Worm (Caenorhabditis elegans): ENCODE results near the gene T05A8.3.
A peak's percentile ranks its signal among the peaks of the same experiment; 100 is the strongest.

The T05A8.3 gene

ce11 chrII:2677534-2678168 lies 39.6 kb downstream of the T05A8.3 start, which contains the start of gene F22E5.17 (continued):
- TF ChIP-seq dmd-6 (GFP tag; IDR thresholded peaks at IDR 0.05) (peak; percentile 92), F44E2.7 (GFP tag; IDR thresholded peaks at IDR 0.05) (no peak), nhr-111 (GFP tag; optimal IDR thresholded peaks at IDR 0.05) (no peak), lin-29 (GFP tag; IDR thresholded peaks at IDR 0.05) (no peak), set-16 (GFP tag; IDR thresholded peaks at IDR 0.05) (no peak), egl-43 (GFP tag; IDR thresholded peaks at IDR 0.05) (0 out of 2 replicates have a peak, but pooled peaks have one; percentile 41), dmd-8 (GFP tag; IDR thresholded peaks at IDR 0.05) (no peak), zip-2 (tag; optimal IDR thresholded peaks at IDR 0.05) (no peak), nhr-25 (tag; optimal IDR thresholded peaks at IDR 0.05; ENCODE audit: borderline replicate concordance, insufficient read depth) (no peak), saeg-2 (GFP tag; IDR thresholded peaks at IDR 0.05) (no peak), unc-62 (GFP tag; optimal IDR thresholded peaks at IDR 0.05 in 1 of 2) (no peak), unc-62 (tag; optimal IDR thresholded peaks at IDR 0.05) (no peak), F37D6.2 (tag; optimal IDR thresholded peaks at IDR 0.05) (no peak), ceh-82 (tag; optimal IDR thresholded peaks at IDR 0.05) (no peak), Y75B8A.6 (GFP tag; IDR thresholded peaks at IDR 0.05) (no peak), madf-5 (GFP tag; IDR thresholded peaks at IDR 0.05) (no peak), zip-11 (GFP tag; IDR thresholded peaks at IDR 0.05) (no peak), unc-39 (tag; optimal IDR thresholded peaks at IDR 0.05) (no peak), php-3 (GFP tag; IDR thresholded peaks at IDR 0.05) (peak; percentile 48; the same call in 1 of the 2 replicates), pqm-1 (tag; optimal IDR thresholded peaks at IDR 0.05) (peak; percentile 94), ztf-7 (tag; optimal IDR thresholded peaks at IDR 0.05) (no peak), lin-13 (GFP tag; optimal IDR thresholded peaks at IDR 0.05) (no peak), zfp-2 (tag; optimal IDR thresholded peaks at IDR 0.05) (no peak), mes-2 (tag; optimal IDR thresholded peaks at IDR 0.05; ENCODE audit: poor library complexity, severe bottlenecking) (no peak), dve-1 (tag; optimal IDR thresholded peaks at IDR 0.05; ENCODE audit: insufficient read depth) (no peak), nhr-41 (GFP tag; IDR thresholded peaks at IDR 0.05) (no peak), Y105C5A.15 (GFP tag; IDR thresholded peaks at IDR 0.05) (no peak), daf-16 (GFP tag; optimal IDR thresholded peaks at IDR 0.05) (no peak), daf-16 (tag; optimal IDR thresholded peaks at IDR 0.05) (no peak), snpc-4 (tag; optimal IDR thresholded peaks at IDR 0.05) (no peak), skn-1 (tag; optimal IDR thresholded peaks at IDR 0.05) (no peak), ceh-32 (tag; optimal IDR thresholded peaks at IDR 0.05; ENCODE audit: poor library complexity) (no peak), arid-1 (GFP tag; conservative IDR thresholded peaks at IDR 0.05) (no peak), daf-8 (GFP tag; IDR thresholded peaks at IDR 0.05) (no peak), mdl-1 (tag; optimal IDR thresholded peaks at IDR 0.05) (no peak), nhr-28 (tag; optimal IDR thresholded peaks at IDR 0.05) (peak; percentile 88), nhr-102 (tag; optimal IDR thresholded peaks at IDR 0.05) (peak; percentile 22), hlh-11 (tag; optimal IDR thresholded peaks at IDR 0.05) (peak; percentile 63), tag-97 (GFP tag; IDR thresholded peaks at IDR 0.05) (no peak), ces-1 (GFP tag; optimal IDR thresholded peaks at IDR 0.05) (no peak), ama-1 (optimal IDR thresholded peaks at IDR 0.05) (no peak), hif-1 (tag; optimal IDR thresholded peaks at IDR 0.05) (no peak), Y48G9A.11 (GFP tag; IDR thresholded peaks at IDR 0.05) (no peak), F10B5.3 (tag; optimal IDR thresholded peaks at IDR 0.05) (no peak)
